Worm (Caenorhabditis elegans): ENCODE data around the gene grl-23.

DNA sequence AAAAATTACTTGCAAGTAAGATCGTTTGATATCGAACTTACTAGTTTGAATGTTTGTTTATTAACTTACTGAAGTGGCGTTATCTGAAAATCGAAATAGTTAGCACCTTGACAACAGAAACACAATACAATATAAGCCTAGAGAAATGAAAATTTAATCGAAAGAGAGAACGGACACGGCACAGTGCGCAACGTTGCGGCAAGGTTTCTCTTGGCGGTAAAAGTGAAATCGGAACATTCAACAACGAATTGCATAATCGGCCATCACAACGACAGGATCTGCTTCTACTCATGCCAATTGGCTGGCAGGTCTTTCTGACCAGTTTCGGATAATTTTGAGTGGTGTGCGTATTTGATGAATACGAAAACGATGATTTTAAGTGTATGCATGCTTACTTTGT, 51.2 kb downstream of the grl-23 start, which contains the start of gene dyf-4:
- TF ChIP-seq flt-1 (GFP tag; IDR thresholded peaks at IDR 0.05) (no peak), klf-2 (GFP tag; conservative IDR thresholded peaks at IDR 0.05) (no peak)
